Worm (Caenorhabditis elegans): Measurements from ENCODE around the gene F02D10.6.

- no peak for TF ChIP-seq lin-13 (GFP tag; optimal IDR thresholded peaks at IDR 0.05)
- TF ChIP-seq nhr-77 (tag; optimal IDR thresholded peaks at IDR 0.05), result no peak
- TF ChIP-seq fos-1 (tag; optimal IDR thresholded peaks at IDR 0.05), result no peak
- no peak for TF ChIP-seq ztf-11 (tag; optimal IDR thresholded peaks at IDR 0.05)
- no peak for TF ChIP-seq zag-1 (tag; optimal IDR thresholded peaks at IDR 0.05)
- no peak for TF ChIP-seq lsy-2 (tag; optimal IDR thresholded peaks at IDR 0.05)
- TF ChIP-seq R02D3.7 (tag; optimal IDR thresholded peaks at IDR 0.05), result no peak
- TF ChIP-seq gmeb-1 (tag; optimal IDR thresholded peaks at IDR 0.05), result no peak
- TF ChIP-seq mdl-1 (tag; optimal IDR thresholded peaks at IDR 0.05), result no peak
- no peak for TF ChIP-seq ama-1 (optimal IDR thresholded peaks at IDR 0.05)
- TF ChIP-seq ZK546.5 (tag; optimal IDR thresholded peaks at IDR 0.05), result no peak
Observed at ce11 chrX:13500568-13500967, 49.1 kb upstream of the F02D10.6 start, which contains the start of gene sad-1.
